Fruit fly (Drosophila melanogaster): Measurements from ENCODE around the gene CG32219.

CG32219 gene

DNA sequence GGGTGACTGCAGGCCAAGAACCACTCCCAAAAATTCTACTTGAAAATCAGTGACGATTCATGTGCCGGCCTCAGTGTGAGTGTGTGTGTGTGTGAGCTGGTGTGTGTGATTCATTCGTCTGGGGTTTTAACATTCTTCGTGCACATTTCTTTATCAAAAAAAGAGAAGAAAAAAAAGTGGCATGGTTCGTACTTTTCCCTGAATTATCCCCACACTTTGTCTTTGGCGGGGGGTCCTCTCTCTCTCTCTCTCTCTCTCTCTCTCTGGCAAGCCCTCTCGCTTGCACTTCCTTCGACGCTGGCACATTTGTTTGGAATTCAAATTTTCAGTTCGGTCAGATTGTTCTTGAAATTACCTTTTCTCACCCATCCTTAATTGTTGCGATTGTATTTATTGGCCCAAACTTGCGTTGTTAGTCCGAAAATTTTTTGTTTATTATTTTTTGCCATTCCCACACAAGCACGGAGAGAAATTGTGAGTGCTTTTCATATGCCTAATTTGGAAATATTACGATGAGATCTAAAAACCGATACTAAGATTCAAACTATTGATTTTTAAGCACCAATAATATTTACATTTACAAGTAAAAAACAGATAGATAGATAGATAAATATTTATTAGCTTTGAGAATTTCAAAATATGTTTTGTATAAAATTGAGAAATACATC lies 21.8 kb downstream of the CG32219 start (continued):
- TF ChIP-seq CG7839 (tag; optimal IDR thresholded peaks at IDR 0.05) (peak; percentile 32), Chrac-16 (GFP tag; optimal IDR thresholded peaks at IDR 0.05) (no peak), Antp (GFP tag; optimal IDR thresholded peaks at IDR 0.05) (no peak), CG1603 (tag; optimal IDR thresholded peaks at IDR 0.05) (no peak), D19B (GFP tag; optimal IDR thresholded peaks at IDR 0.05) (no peak), E2f2 (GFP tag; IDR thresholded peaks at IDR 0.05) (0 out of 2 replicates have a peak, but pooled peaks have one; percentile 6), dmrt99B (tag; optimal IDR thresholded peaks at IDR 0.05) (no peak), CG7271 (tag; optimal IDR thresholded peaks at IDR 0.05) (no peak), Bteb2 (GFP tag; optimal IDR thresholded peaks at IDR 0.05) (peak; percentile 40), CG6683 (GFP tag; optimal IDR thresholded peaks at IDR 0.05) (no peak), CG3281 (GFP tag; optimal IDR thresholded peaks at IDR 0.05) (peak; percentile 35), CG15514 (GFP tag; optimal IDR thresholded peaks at IDR 0.05) (peak; percentile 7), Meics (GFP tag; optimal IDR thresholded peaks at IDR 0.05) (peak; percentile 10), CG18599 (GFP tag; optimal IDR thresholded peaks at IDR 0.05) (peak; percentile 20), CG1647 (GFP tag; optimal IDR thresholded peaks at IDR 0.05) (no peak), CG2120 (GFP tag; optimal IDR thresholded peaks at IDR 0.05) (peak; percentile 60), sug (tag; optimal IDR thresholded peaks at IDR 0.05) (peak; percentile 93), CG15269 (tag; optimal IDR thresholded peaks at IDR 0.05) (peak; percentile 44), CG17359 (tag; optimal IDR thresholded peaks at IDR 0.05) (peak; percentile 8), Fer3 (tag; optimal IDR thresholded peaks at IDR 0.05) (peak; percentile 47), Poxn (GFP tag; IDR thresholded peaks at IDR 0.05) (no peak), CG6175 (GFP tag; IDR thresholded peaks at IDR 0.05) (no peak), caup (GFP tag; optimal IDR thresholded peaks at IDR 0.05; ENCODE audit: severe bottlenecking) (no peak), slbo (GFP tag; IDR thresholded peaks at IDR 0.05) (peak; percentile 56; the same call in 1 of the 2 replicates), CG12391 (tag; optimal IDR thresholded peaks at IDR 0.05) (peak; percentile 47), hbn (GFP tag; IDR thresholded peaks at IDR 0.05; ENCODE audit: partially characterized antibody) (no peak), CG7928 (GFP tag; optimal IDR thresholded peaks at IDR 0.05) (no peak), fd96Cb (tag; optimal IDR thresholded peaks at IDR 0.05) (no peak), B-H2 (GFP tag; optimal IDR thresholded peaks at IDR 0.05) (no peak), Sin3A (optimal IDR thresholded peaks at IDR 0.05) (no peak), CG13424 (tag; optimal IDR thresholded peaks at IDR 0.05) (peak; percentile 9), CG2889 (GFP tag; IDR thresholded peaks at IDR 0.05) (no peak), CG1832 (GFP tag; optimal IDR thresholded peaks at IDR 0.05) (peak; percentile 88), CG16863 (GFP tag; optimal IDR thresholded peaks at IDR 0.05) (no peak), HLH4C (GFP tag; IDR thresholded peaks at IDR 0.05; ENCODE audit: partially characterized antibody) (no peak), vfl (GFP tag; optimal IDR thresholded peaks at IDR 0.05) (no peak), fd3F (GFP tag; optimal IDR thresholded peaks at IDR 0.05) (no peak)

dm6 chr3L:19928435-19929011 lies 22.4 kb downstream of the CG32219 start, which contains the start of the genes CG8004 and RhoGDI:
Gene CG8004 (minus strand): TSS chr3L:19928508.
Gene RhoGDI (plus strand): TSS chr3L:19928743.
- TF ChIP-seq sens (GFP tag) (peak; percentile 95), mirr (GFP tag; optimal IDR thresholded peaks at IDR 0.05) (no peak), hb (GFP tag; IDR thresholded peaks at IDR 0.05; ENCODE audit: partially characterized antibody) (no peak), Ets65A (GFP tag) (peak; percentile 91), fru (optimal IDR thresholded peaks at IDR 0.05) (no peak), Drgx (GFP tag; IDR thresholded peaks at IDR 0.05) (0 out of 2 replicates have a peak, but pooled peaks have one; percentile 12), CG11085 (GFP tag; IDR thresholded peaks at IDR 0.05) (no peak), scrt (GFP tag; optimal IDR thresholded peaks at IDR 0.05) (peak; percentile 4), CG2202 (tag; optimal IDR thresholded peaks at IDR 0.05) (peak; percentile 32), amos (GFP tag; IDR thresholded peaks at IDR 0.05; ENCODE audit: partially characterized antibody) (no peak), CG15269 (tag; optimal IDR thresholded peaks at IDR 0.05) (peak; percentile 60), CG10274 (GFP tag; optimal IDR thresholded peaks at IDR 0.05) (no peak), CG11560 (tag; IDR thresholded peaks at IDR 0.05) (no peak), MTF-1 (GFP tag; optimal IDR thresholded peaks at IDR 0.05; ENCODE audit: borderline replicate concordance) (no peak), yki (optimal IDR thresholded peaks at IDR 0.05) (no peak)

Measured in whole organism, embryonic.